Worm (Caenorhabditis elegans): Measurements from ENCODE around the gene F19B10.6.

- TF ChIP-seq snpc-4 (tag; optimal IDR thresholded peaks at IDR 0.05), result no peak
- no peak for TF ChIP-seq C04F5.9 (tag; optimal IDR thresholded peaks at IDR 0.05)
- no peak for TF ChIP-seq lsy-2 (tag; optimal IDR thresholded peaks at IDR 0.05)
- TF ChIP-seq mdl-1 (tag; optimal IDR thresholded peaks at IDR 0.05), result no peak
- no peak for TF ChIP-seq nhr-77 (tag; optimal IDR thresholded peaks at IDR 0.05)
- no peak for TF ChIP-seq ztf-11 (tag; optimal IDR thresholded peaks at IDR 0.05)
- TF ChIP-seq zag-1 (tag; optimal IDR thresholded peaks at IDR 0.05), result no peak
- no peak for TF ChIP-seq hlh-4 (tag; optimal IDR thresholded peaks at IDR 0.05)
- no peak for TF ChIP-seq nhr-12 (tag; optimal IDR thresholded peaks at IDR 0.05)
- no peak for TF ChIP-seq pqm-1 (tag; optimal IDR thresholded peaks at IDR 0.05)
- no peak for TF ChIP-seq dpl-1 (GFP tag; optimal IDR thresholded peaks at IDR 0.05)
- TF ChIP-seq ama-1 (optimal IDR thresholded peaks at IDR 0.05), result no peak
Measured at ce11 chrII:3701305-3701704, 37.6 kb upstream of the F19B10.6 start, which contains the start of gene srx-105.
